Worm (Caenorhabditis elegans) whole organism, early embryonic: ENCODE measurements around the gene sdz-27.
"Not testable (repeated sequence)": the region's sequence is repeated elsewhere in the genome, so short reads cannot be mapped to it uniquely, and the experiment has no call there.

Source experiments
- B0310.2 ChIP-seq: sonication (generic microtip); optimal IDR thresholded peaks from 2 replicates; lab custom pipeline; 2016; ENCODE audit warnings: mild to moderate bottlenecking, missing genetic modification characterization, missing compliant biosample characterization
- F13C5.2 ChIP-seq: sonication (generic microtip); optimal IDR thresholded peaks from 2 replicates; lab custom pipeline; 2017; ENCODE audit warnings: mild to moderate bottlenecking, missing genetic modification characterization, inconsistent platforms, missing compliant biosample characterization
- aly-1 ChIP-seq: sonication (generic microtip); optimal IDR thresholded peaks from 2 replicates; lab custom pipeline; 2016; ENCODE audit warnings: missing genetic modification characterization, missing compliant biosample characterization
- ama-1 ChIP-seq: fragments of 150-350 bp; optimal IDR thresholded peaks from 2 replicates; lab custom pipeline; 2014
- ceh-13 ChIP-seq: fragments of 200-800 bp; sonication (Bioruptor generic); optimal IDR thresholded peaks from 2 replicates; lab custom pipeline; 2018; ENCODE audit warnings: mild to moderate bottlenecking, missing genetic modification characterization, missing compliant biosample characterization
- ceh-36 ChIP-seq: sonication (generic microtip); optimal IDR thresholded peaks from 2 replicates; lab custom pipeline; 2016; ENCODE audit warnings: missing genetic modification characterization, inconsistent platforms, missing compliant biosample characterization
- ets-7 ChIP-seq: sonication (generic microtip); optimal IDR thresholded peaks from 2 replicates; lab custom pipeline; 2016; ENCODE audit warnings: missing genotype, missing genetic modification characterization, missing compliant biosample characterization
- flt-1 ChIP-seq: fragments of 200-800 bp; sonication (Bioruptor generic); IDR thresholded peaks from 2 replicates; pipeline ENCODE4 v1.3.6; 2022; ENCODE audit warnings: missing genetic modification characterization, missing compliant biosample characterization
- hmbx-1 ChIP-seq: sonication (generic microtip); optimal IDR thresholded peaks from 2 replicates; lab custom pipeline; 2016; ENCODE audit warnings: mild to moderate bottlenecking, missing genetic modification characterization, missing compliant biosample characterization
- hmg-4 ChIP-seq: fragments of 200-800 bp; sonication (Bioruptor generic); optimal IDR thresholded peaks from 2 replicates; lab custom pipeline; 2018; ENCODE audit warnings: mild to moderate bottlenecking, missing genetic modification characterization, missing compliant biosample characterization
- hnd-1 ChIP-seq: sonication (generic microtip); optimal IDR thresholded peaks from 2 replicates; lab custom pipeline; 2016; ENCODE audit warnings: missing genetic modification characterization, missing compliant biosample characterization
- pes-1 ChIP-seq: fragments of 200-800 bp; sonication (Bioruptor generic); IDR thresholded peaks from 2 replicates; pipeline ENCODE4 v1.3.6; 2022; ENCODE audit warnings: missing genetic modification reagents, missing genetic modification characterization, missing compliant biosample characterization
- scrt-1 ChIP-seq: fragments of 200-800 bp; sonication (Bioruptor generic); IDR thresholded peaks from 2 replicates; pipeline ENCODE4 v1.3.6; 2022; ENCODE audit warnings: missing genetic modification characterization, missing compliant biosample characterization
- sea-1 ChIP-seq: fragments of 200-800 bp; sonication (Bioruptor generic); conservative IDR thresholded peaks from 2 replicates; pipeline ENCODE4 v1.3.6; 2022; ENCODE audit warnings: missing genetic modification characterization, missing compliant biosample characterization
- tbx-11 ChIP-seq: fragments of 200-800 bp; sonication (Bioruptor generic); IDR thresholded peaks from 2 replicates; pipeline ENCODE4 v1.3.6; 2022; ENCODE audit warnings: missing genetic modification characterization, missing compliant biosample characterization
- tbx-37 ChIP-seq: fragments of 200-800 bp; sonication (Bioruptor generic); conservative IDR thresholded peaks from 2 replicates; pipeline ENCODE4 v1.3.6; 2022; ENCODE audit warnings: missing genetic modification reagents, missing genetic modification characterization, missing compliant biosample characterization
- tra-4 ChIP-seq: sonication (generic microtip); optimal IDR thresholded peaks from 2 replicates; lab custom pipeline; 2017; ENCODE audit warnings: missing genetic modification characterization, missing compliant biosample characterization

sdz-27 gene

DNA sequence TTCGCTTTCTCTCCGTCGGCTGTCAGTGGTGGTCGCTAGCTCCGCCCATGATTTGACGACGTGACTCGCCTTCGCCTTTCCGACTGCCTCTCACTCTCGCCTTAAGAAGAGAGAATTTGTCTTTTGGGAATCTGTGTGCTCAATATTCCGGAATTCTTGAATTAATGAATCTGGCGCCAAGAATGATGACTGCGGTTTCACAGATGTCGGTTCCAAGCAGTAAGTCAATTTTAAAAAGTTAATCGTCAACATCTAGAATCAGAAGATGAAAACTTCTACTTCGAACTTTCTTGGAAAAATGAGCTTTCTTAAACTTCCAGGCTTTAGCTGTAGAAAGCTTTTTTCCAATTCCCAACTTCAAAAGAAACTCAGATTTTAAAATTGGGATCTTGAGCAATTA is 17.2 kb upstream of the sdz-27 start, which contains the start of gene nhr-67:
Gene nhr-67 (plus strand): TSS at position 97 of the 400 bp plus-strand sequence.
- TF ChIP-seq ama-1 (lab: Kevin White, UChicago): no peak
- no peak for TF ChIP-seq aly-1 (tag; lab: Kevin White, UChicago)
- no peak for TF ChIP-seq tbx-11
- no peak for TF ChIP-seq pes-1 (GFP tag; lab: Robert Waterston, UW)
- TF ChIP-seq ceh-36: no peak
- TF ChIP-seq tra-4: no peak
- no peak for TF ChIP-seq ets-7
- no peak for TF ChIP-seq flt-1 (GFP tag; lab: Robert Waterston, UW)
- TF ChIP-seq B0310.2 (tag; lab: Kevin White, UChicago): no peak
- TF ChIP-seq tbx-37 (GFP tag; lab: Robert Waterston, UW): no peak
- TF ChIP-seq ceh-13: no peak
- no peak for TF ChIP-seq scrt-1 (GFP tag; lab: Robert Waterston, UW)
- TF ChIP-seq sea-1 (GFP tag; lab: Robert Waterston, UW): no peak
- no peak for TF ChIP-seq F13C5.2 (tag; lab: Kevin White, UChicago)
- TF ChIP-seq hmbx-1 (tag; lab: Kevin White, UChicago): no peak
- TF ChIP-seq hnd-1 (tag; lab: Kevin White, UChicago): no peak

- TF ChIP-seq sea-1 (GFP tag; lab: Robert Waterston, UW) (no peak), aly-1 (tag; lab: Kevin White, UChicago) (no peak), scrt-1 (GFP tag; lab: Robert Waterston, UW) (no peak), flt-1 (GFP tag; lab: Robert Waterston, UW) (no peak), tbx-37 (GFP tag; lab: Robert Waterston, UW) (no peak), pes-1 (GFP tag; lab: Robert Waterston, UW) (no peak), B0310.2 (tag; lab: Kevin White, UChicago) (no peak), ets-7 (no peak), ama-1 (lab: Kevin White, UChicago) (no peak), hmg-4 (no peak), hnd-1 (tag; lab: Kevin White, UChicago) (no peak), ceh-13 (no peak), F13C5.2 (tag; lab: Kevin White, UChicago) (no peak), ceh-36 (no peak), hmbx-1 (tag; lab: Kevin White, UChicago) (no peak), tra-4 (no peak), tbx-11 (no peak)
Observed at ce11 chrIV:11174772-11175171, 12.1 kb upstream of the sdz-27 start.

- no peak for TF ChIP-seq ceh-36
- no peak for TF ChIP-seq F13C5.2 (tag; lab: Kevin White, UChicago)
- no peak for TF ChIP-seq tra-4
- TF ChIP-seq ama-1 (lab: Kevin White, UChicago): no peak
- no peak for TF ChIP-seq aly-1 (tag; lab: Kevin White, UChicago)
Observed at ce11 chrIV:11176967-11177366, 9.9 kb upstream of the sdz-27 start, which contains the start of gene rap-3. Gene rap-3, plus strand, starts transcription at chrIV:11177267.

DNA sequence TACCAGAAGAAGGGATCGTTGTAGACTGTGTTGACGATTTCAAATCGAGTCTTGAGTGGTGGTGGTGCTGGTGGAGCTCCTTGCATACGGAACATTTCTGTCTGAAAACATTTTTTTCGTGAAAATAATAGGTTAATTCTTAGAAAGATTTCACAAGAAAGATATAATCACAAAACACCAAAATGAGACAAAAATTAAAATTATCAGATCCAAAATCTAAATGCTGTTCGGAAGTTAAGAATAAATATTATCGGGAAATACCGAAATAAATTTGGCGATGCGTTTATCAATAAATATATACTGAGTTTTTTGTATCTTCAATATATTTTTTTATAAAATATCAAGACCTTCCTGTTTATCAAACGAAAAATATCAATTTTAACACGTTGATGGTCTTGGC is 8.3 kb upstream of the sdz-27 start, which contains the start of gene C08F8.9:
Gene C08F8.9 (minus strand): TSS at position 101 of the 400 bp plus-strand sequence.
- no peak for TF ChIP-seq hnd-1 (tag; lab: Kevin White, UChicago)
- no peak for TF ChIP-seq aly-1 (tag; lab: Kevin White, UChicago)
- no peak for TF ChIP-seq ama-1 (lab: Kevin White, UChicago)
- TF ChIP-seq hmbx-1 (tag; lab: Kevin White, UChicago): no peak
- TF ChIP-seq scrt-1 (GFP tag; lab: Robert Waterston, UW): no peak
- TF ChIP-seq ets-7: no peak
- no peak for TF ChIP-seq F13C5.2 (tag; lab: Kevin White, UChicago)
- no peak for TF ChIP-seq hmg-4
- no peak for TF ChIP-seq B0310.2 (tag; lab: Kevin White, UChicago)

- TF ChIP-seq hmg-4; ama-1 (lab: Kevin White, UChicago); tra-4: not testable (repeated sequence)
Observed at ce11 chrIV:11179123-11179740, 7.6 kb upstream of the sdz-27 start, which contains the start of gene cpt-2. Gene cpt-2, plus strand, starts transcription at chrIV:11179645.

ce11 chrIV:11180077-11180476 is 6.8 kb upstream of the sdz-27 start:
- TF ChIP-seq ceh-36: no peak
- TF ChIP-seq tbx-37 (GFP tag; lab: Robert Waterston, UW): no peak
- TF ChIP-seq hnd-1 (tag; lab: Kevin White, UChicago): no peak
- TF ChIP-seq hmg-4: no peak
- no peak for TF ChIP-seq sea-1 (GFP tag; lab: Robert Waterston, UW)
- no peak for TF ChIP-seq aly-1 (tag; lab: Kevin White, UChicago)
- TF ChIP-seq ama-1 (lab: Kevin White, UChicago): no peak
- no peak for TF ChIP-seq ets-7
- TF ChIP-seq hmbx-1 (tag; lab: Kevin White, UChicago): no peak
- no peak for TF ChIP-seq scrt-1 (GFP tag; lab: Robert Waterston, UW)
- no peak for TF ChIP-seq pes-1 (GFP tag; lab: Robert Waterston, UW)
- TF ChIP-seq F13C5.2 (tag; lab: Kevin White, UChicago): no peak

DNA sequence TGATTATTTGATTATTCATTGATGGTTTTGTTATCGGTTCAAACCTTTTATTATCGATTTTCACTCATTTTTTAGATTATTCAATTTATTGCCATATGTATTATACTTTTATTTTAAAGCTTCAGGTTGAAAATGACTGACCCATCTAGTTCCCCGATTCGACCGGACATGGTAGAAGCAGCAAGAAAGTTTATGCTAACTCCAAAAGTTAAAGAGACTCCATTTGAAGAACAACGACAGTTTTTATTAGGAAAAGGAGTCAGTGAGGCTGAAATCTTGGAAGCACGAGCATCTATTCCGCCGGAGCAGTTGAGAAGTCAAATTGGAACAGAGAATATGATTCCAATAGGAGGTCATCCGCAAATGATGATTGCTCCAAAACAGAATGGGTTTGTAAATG is 3.8 kb upstream of the sdz-27 start, which contains the start of gene prx-14:
Gene prx-14 (plus strand): TSS at position 120 of the 400 bp plus-strand sequence.
- TF ChIP-seq B0310.2 (tag; lab: Kevin White, UChicago) (no peak), hmg-4 (no peak), ets-7 (no peak), sea-1 (GFP tag; lab: Robert Waterston, UW) (no peak), tbx-37 (GFP tag; lab: Robert Waterston, UW) (no peak), pes-1 (GFP tag; lab: Robert Waterston, UW) (no peak), tbx-11 (no peak), ceh-36 (no peak), scrt-1 (GFP tag; lab: Robert Waterston, UW) (no peak), hnd-1 (tag; lab: Kevin White, UChicago) (no peak), tra-4 (no peak), hmbx-1 (tag; lab: Kevin White, UChicago) (no peak), aly-1 (tag; lab: Kevin White, UChicago) (no peak), ama-1 (lab: Kevin White, UChicago) (no peak), flt-1 (GFP tag; lab: Robert Waterston, UW) (no peak), ceh-13 (no peak), F13C5.2 (tag; lab: Kevin White, UChicago) (no peak)
